Worm (Caenorhabditis elegans): ENCODE data around the gene tmed-1.

The tmed-1 gene

ce11 chrIV:12105558-12105957 is 27.6 kb upstream of the tmed-1 start, which contains the start of gene M18.3:
M18.3 (plus strand) TSS chrIV:12105858.
- TF ChIP-seq tbp1 (GFP tag; optimal IDR thresholded peaks at IDR 0.05) (no peak), hmg-1.2 (GFP tag; IDR thresholded peaks at IDR 0.05) (no peak), snpc-4 (GFP tag; optimal IDR thresholded peaks at IDR 0.05) (no peak), snpc-4 (tag; optimal IDR thresholded peaks at IDR 0.05) (no peak), zfh-2 (GFP tag; conservative IDR thresholded peaks at IDR 0.05) (no peak), madf-3 (GFP tag; IDR thresholded peaks at IDR 0.05) (no peak), ztf-18 (tag; optimal IDR thresholded peaks at IDR 0.05) (no peak), sptf-2 (GFP tag; optimal IDR thresholded peaks at IDR 0.05) (no peak), lin-40 (tag; optimal IDR thresholded peaks at IDR 0.05) (no peak), attf-5 (GFP tag; optimal IDR thresholded peaks at IDR 0.05) (no peak), nhr-80 (tag; optimal IDR thresholded peaks at IDR 0.05) (no peak), F57C9.4 (tag; optimal IDR thresholded peaks at IDR 0.05) (no peak), rec-8 (tag; optimal IDR thresholded peaks at IDR 0.05) (no peak)

DNA sequence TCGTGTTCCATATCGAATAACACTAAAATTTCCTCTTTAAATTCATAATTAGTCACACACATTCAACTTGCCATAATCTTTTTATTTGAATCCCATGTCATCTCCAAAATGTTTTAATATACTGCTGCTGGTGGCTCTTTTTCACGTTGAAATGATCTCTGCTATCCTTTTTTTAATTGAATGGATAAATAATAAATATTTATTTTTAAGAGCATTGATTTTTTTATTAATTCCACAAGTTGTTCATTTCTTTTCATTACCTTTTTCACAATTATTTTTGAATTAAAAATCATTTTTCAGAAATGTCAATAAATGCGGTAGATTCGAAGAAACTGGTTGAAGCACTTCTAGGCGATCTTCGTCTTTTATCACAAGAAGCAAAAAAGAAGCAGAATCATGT is 18.5 kb upstream of the tmed-1 start, which contains the start of gene mon-2:
Gene mon-2, plus strand, starts transcription at position 301 of the 400 bp plus-strand sequence.
- TF ChIP-seq ama-1 (optimal IDR thresholded peaks at IDR 0.05): no peak
- no peak for TF ChIP-seq ama-1 (GFP tag; optimal IDR thresholded peaks at IDR 0.05)

ce11 chrIV:12093819-12094218 is 15.9 kb upstream of the tmed-1 start, which contains the start of gene F11A10.5:
F11A10.5 (plus strand) TSS chrIV:12094119.
- TF ChIP-seq snpc-4 (GFP tag; optimal IDR thresholded peaks at IDR 0.05): no peak
- no peak for TF ChIP-seq snpc-4 (tag; optimal IDR thresholded peaks at IDR 0.05)
- no peak for TF ChIP-seq madf-6 (GFP tag; IDR thresholded peaks at IDR 0.05)
- TF ChIP-seq efl-1 (GFP tag; optimal IDR thresholded peaks at IDR 0.05): no peak
- TF ChIP-seq lin-26 (GFP tag; IDR thresholded peaks at IDR 0.05): no peak
- TF ChIP-seq Y95B8A.8 (GFP tag; IDR thresholded peaks at IDR 0.05): no peak
- no peak for TF ChIP-seq Y53G8AR.9 (GFP tag; conservative IDR thresholded peaks at IDR 0.05)
- no peak for TF ChIP-seq nfyb-1 (GFP tag; IDR thresholded peaks at IDR 0.05)
- TF ChIP-seq hlh-12 (tag; optimal IDR thresholded peaks at IDR 0.05): no peak
- TF ChIP-seq ztf-18 (tag; optimal IDR thresholded peaks at IDR 0.05): no peak
- no peak for TF ChIP-seq nhr-90 (tag; optimal IDR thresholded peaks at IDR 0.05)
- TF ChIP-seq pbrm-1 (GFP tag; IDR thresholded peaks at IDR 0.05): no peak
- no peak for TF ChIP-seq ztf-6 (GFP tag; IDR thresholded peaks at IDR 0.05)
- TF ChIP-seq snpc-1.3 (tag; optimal IDR thresholded peaks at IDR 0.05; ENCODE audit: insufficient read depth): no peak
- no peak for TF ChIP-seq F55B11.4 (tag; optimal IDR thresholded peaks at IDR 0.05; ENCODE audit: borderline replicate concordance, insufficient read depth)
- no peak for TF ChIP-seq lin-54 (GFP tag; optimal IDR thresholded peaks at IDR 0.05)
- no peak for TF ChIP-seq F33H1.4 (GFP tag; IDR thresholded peaks at IDR 0.05)
- TF ChIP-seq unc-62 (GFP tag; optimal IDR thresholded peaks at IDR 0.05): no peak
- no peak for TF ChIP-seq bed-2 (GFP tag; IDR thresholded peaks at IDR 0.05)
- TF ChIP-seq lsl-1 (GFP tag; optimal IDR thresholded peaks at IDR 0.05): no peak
- TF ChIP-seq die-1 (tag; optimal IDR thresholded peaks at IDR 0.05): no peak

- TF ChIP-seq F23B12.7 (tag; optimal IDR thresholded peaks at IDR 0.05; ENCODE audit: insufficient read depth) (no peak), lsl-1 (GFP tag; optimal IDR thresholded peaks at IDR 0.05) (peak; percentile 70)
These were observed 15.4 kb upstream of the tmed-1 start, which contains the start of gene cpsf-4 for ce11 chrIV:12093384-12093783. cpsf-4 (minus strand) TSS chrIV:12093445.
